Worm (Caenorhabditis elegans) whole organism, L1 larva: ENCODE data around the gene mec-7.
A peak's percentile ranks its signal among the peaks of the same experiment; 100 is the strongest.

ENCODE experiments used
- C04F5.9 ChIP-seq: sonication (generic microtip); optimal IDR thresholded peaks from 2 replicates; lab custom pipeline; 2016; ENCODE audit warnings: missing genetic modification characterization, missing compliant biosample characterization
- C34B4.2 ChIP-seq: sonication (generic microtip); optimal IDR thresholded peaks from 2 replicates; lab custom pipeline; 2017; ENCODE audit warnings: mild to moderate bottlenecking, missing genetic modification characterization, missing compliant biosample characterization
- F16B12.6 ChIP-seq: fragments of 150-350 bp; optimal IDR thresholded peaks from 2 replicates; lab custom pipeline; 2014; ENCODE audit warnings: missing biosample characterization, missing genetic modification characterization
- Y116A8C.19 ChIP-seq: sonication (generic microtip); optimal IDR thresholded peaks from 2 replicates; lab custom pipeline; 2016; ENCODE audit warnings: missing compliant biosample characterization, missing genetic modification characterization, borderline replicate concordance
- aly-2 ChIP-seq: fragments of 150-350 bp; optimal IDR thresholded peaks from 2 replicates; lab custom pipeline; 2014; ENCODE audit warnings: missing biosample characterization, missing genetic modification characterization
- ama-1 ChIP-seq: fragments of 150-350 bp; optimal IDR thresholded peaks from 2 replicates; lab custom pipeline; 2014
- blmp-1 ChIP-seq: fragments of 150-350 bp; optimal IDR thresholded peaks from 2 replicates; lab custom pipeline; 2014; ENCODE audit warnings: missing biosample characterization, missing genetic modification characterization
- ceh-63 ChIP-seq: fragments of 200-800 bp; sonication (Bioruptor generic); optimal IDR thresholded peaks from 2 replicates; lab custom pipeline; 2018; ENCODE audit warnings: mild to moderate bottlenecking, missing genetic modification characterization, missing compliant biosample characterization
- ceh-8 ChIP-seq: fragments of 200-800 bp; sonication (Bioruptor generic); optimal IDR thresholded peaks from 2 replicates; lab custom pipeline; 2018; ENCODE audit warnings: mild to moderate bottlenecking, missing genetic modification characterization, moderate library complexity, missing compliant biosample characterization
- ceh-82 ChIP-seq, 3 experiments: fragments of 150-350 bp in 1 of 3; sonication (generic microtip) in 2 of 3; optimal IDR thresholded peaks; 2 replicates each; lab custom pipeline; 2014 to 2017; ENCODE audit warnings: missing biosample characterization in 3 of 3, missing genetic modification characterization in 3 of 3
- ceh-88 ChIP-seq: fragments of 200-800 bp; sonication (Bioruptor generic); IDR thresholded peaks from 2 replicates; pipeline ENCODE4 v1.3.6; 2022; ENCODE audit warnings: missing genetic modification characterization, missing compliant biosample characterization
- ceh-90 ChIP-seq: sonication (generic microtip); optimal IDR thresholded peaks from 2 replicates; lab custom pipeline; 2016; ENCODE audit warnings: missing genetic modification characterization, missing compliant biosample characterization
- ces-1 ChIP-seq: fragments of 150-350 bp; optimal IDR thresholded peaks from 2 replicates; lab custom pipeline; 2014; ENCODE audit warnings: missing biosample characterization, missing genetic modification reagents, missing genetic modification characterization
- dpl-1 ChIP-seq, 3 experiments: fragments of 150-350 bp in 2 of 3; sonication (generic microtip) in 1 of 3; optimal IDR thresholded peaks; 2 replicates each; lab custom pipeline; 2014 to 2017; ENCODE audit warnings: missing biosample characterization in 3 of 3, missing genetic modification characterization in 3 of 3, missing genetic modification reagents in 3 of 3
- efl-3 ChIP-seq: fragments of 200-800 bp; sonication (Bioruptor generic); optimal IDR thresholded peaks from 2 replicates; lab custom pipeline; 2018; ENCODE audit warnings: mild to moderate bottlenecking, missing genetic modification characterization, missing compliant biosample characterization
- egl-13 ChIP-seq: sonication (generic microtip); optimal IDR thresholded peaks from 2 replicates; lab custom pipeline; 2016; ENCODE audit warnings: missing genotype, missing genetic modification reagents, missing genetic modification characterization, missing compliant biosample characterization
- elt-2 ChIP-seq: sonication (generic microtip); optimal IDR thresholded peaks from 2 replicates; lab custom pipeline; 2016; ENCODE audit warnings: missing genetic modification characterization, mild to moderate bottlenecking, inconsistent platforms, missing compliant biosample characterization, missing genetic modification reagents
- ets-5 ChIP-seq: fragments of 200-800 bp; sonication (Bioruptor generic); IDR thresholded peaks from 2 replicates; pipeline ENCODE4 v1.3.6; 2022; ENCODE audit warnings: missing genetic modification characterization, missing compliant biosample characterization
- fkh-10 ChIP-seq: sonication (generic microtip); optimal IDR thresholded peaks from 2 replicates; lab custom pipeline; 2017; ENCODE audit warnings: missing biosample characterization, missing genetic modification reagents, missing genetic modification characterization
- fkh-4 ChIP-seq: sonication (generic microtip); optimal IDR thresholded peaks from 2 replicates; lab custom pipeline; 2016; ENCODE audit warnings: missing compliant biosample characterization, missing genetic modification characterization, borderline replicate concordance
- fkh-8 ChIP-seq: sonication (generic microtip); optimal IDR thresholded peaks from 2 replicates; lab custom pipeline; 2016; ENCODE audit warnings: mild to moderate bottlenecking, missing genetic modification characterization, missing compliant biosample characterization
- fos-1 ChIP-seq: fragments of 150-350 bp; optimal IDR thresholded peaks from 2 replicates; lab custom pipeline; 2014; ENCODE audit warnings: missing biosample characterization, missing genetic modification characterization
- hlh-4 ChIP-seq: sonication (generic microtip); optimal IDR thresholded peaks from 2 replicates; lab custom pipeline; 2016; ENCODE audit warnings: mild to moderate bottlenecking, missing genetic modification characterization, missing compliant biosample characterization
- hpl-2 ChIP-seq: fragments of 150-350 bp; optimal IDR thresholded peaks from 2 replicates; lab custom pipeline; 2014; ENCODE audit warnings: missing biosample characterization, missing genetic modification reagents, missing genetic modification characterization
- irx-1 ChIP-seq: sonication (generic microtip); optimal IDR thresholded peaks from 2 replicates; lab custom pipeline; 2016; ENCODE audit warnings: missing genetic modification characterization, missing compliant biosample characterization
- jun-1 ChIP-seq: fragments of 150-350 bp; optimal IDR thresholded peaks from 2 replicates; lab custom pipeline; 2014; ENCODE audit warnings: missing biosample characterization, missing genetic modification reagents, missing genetic modification characterization
- lin-39 ChIP-seq: fragments of 150-350 bp; optimal IDR thresholded peaks from 2 replicates; lab custom pipeline; 2014; ENCODE audit warnings: missing biosample characterization, missing genetic modification reagents, missing genetic modification characterization
- lir-3 ChIP-seq: sonication (generic microtip); optimal IDR thresholded peaks from 2 replicates; lab custom pipeline; 2016; ENCODE audit warnings: mild to moderate bottlenecking, missing genetic modification characterization, moderate library complexity, missing compliant biosample characterization; ENCODE audit not compliant: poor library complexity
- lsy-2 ChIP-seq, 2 experiments: fragments of 150-350 bp; optimal IDR thresholded peaks; 2 replicates each; lab custom pipeline; 2014; ENCODE audit warnings: missing biosample characterization in 2 of 2, missing genetic modification characterization in 2 of 2
- mef-2 ChIP-seq: fragments of 150-350 bp; optimal IDR thresholded peaks from 2 replicates; lab custom pipeline; 2014; ENCODE audit warnings: missing biosample characterization, missing genetic modification characterization
- mep-1 ChIP-seq: fragments of 150-350 bp; optimal IDR thresholded peaks from 2 replicates; lab custom pipeline; 2014; ENCODE audit warnings: missing biosample characterization, missing genetic modification characterization
- nhr-11 ChIP-seq: fragments of 150-350 bp; optimal IDR thresholded peaks from 2 replicates; lab custom pipeline; 2014; ENCODE audit warnings: missing biosample characterization, missing genetic modification characterization
- nhr-12 ChIP-seq: sonication (generic microtip); optimal IDR thresholded peaks from 2 replicates; lab custom pipeline; 2017; ENCODE audit warnings: missing biosample characterization, missing genetic modification characterization
- nhr-20 ChIP-seq: sonication (generic microtip); optimal IDR thresholded peaks from 2 replicates; lab custom pipeline; 2016; ENCODE audit warnings: mild to moderate bottlenecking, missing genetic modification characterization, missing compliant biosample characterization
- nhr-28 ChIP-seq: fragments of 150-350 bp; optimal IDR thresholded peaks from 2 replicates; lab custom pipeline; 2014; ENCODE audit warnings: missing biosample characterization, missing genetic modification characterization
- nhr-47 ChIP-seq: sonication (generic microtip); optimal IDR thresholded peaks from 2 replicates; lab custom pipeline; 2016; ENCODE audit warnings: mild to moderate bottlenecking, missing genetic modification characterization, moderate library complexity, missing compliant biosample characterization
- nhr-71 ChIP-seq: sonication (generic microtip); optimal IDR thresholded peaks from 2 replicates; lab custom pipeline; 2016; ENCODE audit warnings: mild to moderate bottlenecking, missing genetic modification characterization, moderate library complexity, missing compliant biosample characterization
- nhr-76 ChIP-seq: sonication (generic microtip); optimal IDR thresholded peaks from 2 replicates; lab custom pipeline; 2017; ENCODE audit warnings: missing biosample characterization, missing genetic modification characterization
- nhr-77 ChIP-seq: fragments of 150-350 bp; optimal IDR thresholded peaks from 2 replicates; lab custom pipeline; 2014; ENCODE audit warnings: missing biosample characterization, missing genetic modification characterization
- nhr-84 ChIP-seq: sonication (generic microtip); optimal IDR thresholded peaks from 2 replicates; lab custom pipeline; 2017; ENCODE audit warnings: missing biosample characterization, missing genetic modification characterization
- nhr-85 ChIP-seq: sonication (generic microtip); peaks from one replicate; lab custom pipeline; 2016; ENCODE audit warnings: missing genetic modification characterization, inconsistent platforms, missing compliant biosample characterization
- nhr-90 ChIP-seq: sonication (generic microtip); optimal IDR thresholded peaks from 2 replicates; lab custom pipeline; 2016; ENCODE audit warnings: mild to moderate bottlenecking, missing genetic modification characterization, missing compliant biosample characterization; ENCODE audit not compliant: poor library complexity
- rnt-1 ChIP-seq: sonication (generic microtip); optimal IDR thresholded peaks from 2 replicates; lab custom pipeline; 2016; ENCODE audit warnings: mild to moderate bottlenecking, missing genetic modification characterization, moderate library complexity, missing compliant biosample characterization
- sptf-1 ChIP-seq: fragments of 150-350 bp; optimal IDR thresholded peaks from 2 replicates; lab custom pipeline; 2014; ENCODE audit warnings: missing biosample characterization, missing genetic modification characterization
- sup-37 ChIP-seq: fragments of 200-800 bp; sonication (Bioruptor generic); optimal IDR thresholded peaks from 2 replicates; lab custom pipeline; 2018; ENCODE audit warnings: mild to moderate bottlenecking, missing genetic modification characterization, missing compliant biosample characterization
- swsn-7 ChIP-seq: sonication (generic microtip); optimal IDR thresholded peaks from 2 replicates; lab custom pipeline; 2016; ENCODE audit warnings: missing genetic modification characterization, missing compliant biosample characterization
- tlp-1 ChIP-seq: fragments of 150-350 bp; optimal IDR thresholded peaks from 2 replicates; lab custom pipeline; 2014; ENCODE audit warnings: missing biosample characterization, missing genetic modification characterization
- unc-130 ChIP-seq: fragments of 150-350 bp; optimal IDR thresholded peaks from 2 replicates; lab custom pipeline; 2017; ENCODE audit warnings: missing biosample characterization, missing genetic modification characterization, inconsistent platforms
- unc-30 ChIP-seq: sonication (generic microtip); optimal IDR thresholded peaks from 2 replicates; lab custom pipeline; 2017; ENCODE audit warnings: missing biosample characterization, missing genetic modification characterization
- unc-86 ChIP-seq: sonication (generic microtip); optimal IDR thresholded peaks from 2 replicates; lab custom pipeline; 2016; ENCODE audit warnings: missing genetic modification characterization, missing compliant biosample characterization
- unc-98 ChIP-seq: fragments of 200-800 bp; sonication (Bioruptor generic); IDR thresholded peaks from 2 replicates; pipeline ENCODE4 v1.3.6; 2022; ENCODE audit warnings: missing genetic modification characterization, missing compliant biosample characterization
- vab-15 ChIP-seq: sonication (generic microtip); optimal IDR thresholded peaks from 2 replicates; lab custom pipeline; 2017; ENCODE audit warnings: missing genotype, mild to moderate bottlenecking, missing genetic modification characterization, missing compliant biosample characterization
- xbp-1 ChIP-seq: sonication (generic microtip); optimal IDR thresholded peaks from 2 replicates; lab custom pipeline; 2016; ENCODE audit warnings: missing genetic modification characterization, missing compliant biosample characterization
- zip-4 ChIP-seq: fragments of 200-800 bp; sonication (Bioruptor generic); optimal IDR thresholded peaks from 2 replicates; lab custom pipeline; 2018; ENCODE audit warnings: mild to moderate bottlenecking, missing genetic modification characterization, moderate library complexity, missing compliant biosample characterization
- ztf-11 ChIP-seq, 2 experiments: sonication (generic microtip); optimal IDR thresholded peaks; 2 replicates each; lab custom pipeline; 2016 to 2017; ENCODE audit warnings: missing genetic modification characterization in 2 of 2, missing biosample characterization in 1 of 2, missing compliant biosample characterization in 1 of 2

Gene mec-7

ce11 chrX:7782389-7782788 lies 5.9 kb upstream of the mec-7 start, which contains the start of gene ZK154.4:
ZK154.4 (minus strand) TSS chrX:7782415.
- TF ChIP-seq jun-1 (tag; lab: Kevin White, UChicago) (no peak), nhr-20 (tag; lab: Kevin White, UChicago) (peak; percentile 68), nhr-12 (no peak), fkh-4 (tag; lab: Kevin White, UChicago) (no peak), xbp-1 (tag; lab: Kevin White, UChicago) (peak; percentile 66), lin-39 (tag; lab: Kevin White, UChicago) (no peak), aly-2 (tag; lab: Kevin White, UChicago) (no peak), unc-86 (tag; lab: Kevin White, UChicago) (peak; percentile 17), unc-98 (no peak), F16B12.6 (tag; lab: Kevin White, UChicago) (peak; percentile 91), C04F5.9 (tag; lab: Kevin White, UChicago) (no peak), ztf-11 (tag; optimal IDR thresholded peaks at IDR 0.05; lab: Kevin White, UChicago) (no peak), dpl-1 (GFP tag; optimal IDR thresholded peaks at IDR 0.05; lab: Kevin White, UChicago) (peak in 2 of 3 experiments; percentile 37 to 43), ceh-82 (tag; optimal IDR thresholded peaks at IDR 0.05; lab: Kevin White, UChicago) (peak in 2 of 3 experiments; percentile 1 to 58), fkh-10 (GFP tag; lab: Kevin White, UChicago) (no peak), nhr-11 (tag; lab: Kevin White, UChicago) (no peak), ets-5 (GFP tag; lab: Robert Waterston, UW) (no peak), nhr-47 (tag; lab: Kevin White, UChicago) (peak; percentile 66), fkh-8 (tag; lab: Kevin White, UChicago) (peak; percentile 40), sptf-1 (no peak), nhr-85 (tag; lab: Kevin White, UChicago) (peak; percentile 23), mef-2 (tag; lab: Kevin White, UChicago) (peak; percentile 8), hlh-4 (tag; lab: Kevin White, UChicago) (no peak), unc-30 (tag; lab: Kevin White, UChicago) (no peak), blmp-1 (peak; percentile 47), nhr-71 (tag; lab: Kevin White, UChicago) (peak; percentile 70), ceh-63 (GFP tag; lab: Kevin White, UChicago) (no peak), egl-13 (tag; lab: Kevin White, UChicago) (no peak), nhr-76 (tag; lab: Kevin White, UChicago) (no peak), irx-1 (tag; lab: Kevin White, UChicago) (no peak), ceh-8 (GFP tag; lab: Kevin White, UChicago) (no peak), nhr-77 (peak; percentile 51), mep-1 (tag; lab: Kevin White, UChicago) (peak; percentile 75), sup-37 (GFP tag; lab: Kevin White, UChicago) (no peak), unc-130 (tag; lab: Kevin White, UChicago) (peak; percentile 48), tlp-1 (tag; lab: Kevin White, UChicago) (no peak), elt-2 (peak; percentile 8), nhr-90 (tag; lab: Kevin White, UChicago) (peak; percentile 28), C34B4.2 (tag; lab: Kevin White, UChicago) (no peak), hpl-2 (peak; percentile 4), nhr-28 (no peak), fos-1 (no peak), Y116A8C.19 (no peak), swsn-7 (tag; lab: Kevin White, UChicago) (peak; percentile 54), vab-15 (tag; lab: Kevin White, UChicago) (no peak), rnt-1 (tag; lab: Kevin White, UChicago) (peak; percentile 69), lsy-2 (tag; optimal IDR thresholded peaks at IDR 0.05; lab: Kevin White, UChicago) (peak; percentile 42 to 73), ama-1 (no peak), ces-1 (GFP tag; lab: Kevin White, UChicago) (no peak), ceh-88 (GFP tag; lab: Robert Waterston, UW) (no peak), zip-4 (GFP tag; lab: Kevin White, UChicago) (no peak), nhr-84 (tag; lab: Kevin White, UChicago) (no peak), lir-3 (no peak), ceh-90 (no peak), efl-3 (GFP tag; lab: Kevin White, UChicago) (no peak)
